Worm (Caenorhabditis elegans) whole organism, mixed stage, embryonic: ENCODE measurements around the gene Y38H6C.24.
"Not testable (repeated sequence)": the region's sequence is repeated elsewhere in the genome, so short reads cannot be mapped to it uniquely, and the experiment has no call there.

Source experiments
- M03D4.4 ChIP-seq: sonication (generic microtip); optimal IDR thresholded peaks from 2 replicates; lab custom pipeline; 2017; ENCODE audit warnings: mild to moderate bottlenecking, missing genetic modification characterization, missing compliant biosample characterization
- bed-3 ChIP-seq: fragments of 200-800 bp; sonication (Bioruptor generic); optimal IDR thresholded peaks from 3 replicates; lab custom pipeline; 2018; ENCODE audit warnings: mild to moderate bottlenecking, missing genetic modification characterization, moderate library complexity, missing compliant biosample characterization
- blmp-1 ChIP-seq: fragments of 150-350 bp; optimal IDR thresholded peaks from 2 replicates; lab custom pipeline; 2014; ENCODE audit warnings: missing biosample characterization, missing genetic modification characterization
- ceh-39 ChIP-seq: fragments of 150-350 bp; optimal IDR thresholded peaks from 2 replicates; lab custom pipeline; 2014; ENCODE audit warnings: missing biosample characterization, missing genetic modification characterization
- ceh-83 ChIP-seq: fragments of 200-800 bp; sonication (Bioruptor generic); optimal IDR thresholded peaks from 2 replicates; lab custom pipeline; 2018; ENCODE audit warnings: mild to moderate bottlenecking, missing genetic modification characterization, missing compliant biosample characterization
- ces-1 ChIP-seq: fragments of 150-350 bp; optimal IDR thresholded peaks from 2 replicates; lab custom pipeline; 2014; ENCODE audit warnings: missing biosample characterization, missing genetic modification reagents, missing genetic modification characterization
- cnd-1 ChIP-seq: fragments of 200-800 bp; sonication (Bioruptor generic); optimal IDR thresholded peaks from 2 replicates; lab custom pipeline; 2018; ENCODE audit warnings: mild to moderate bottlenecking, missing genetic modification characterization, missing compliant biosample characterization
- drap-1 ChIP-seq: fragments of 200-800 bp; sonication (Bioruptor generic); optimal IDR thresholded peaks from 3 replicates; lab custom pipeline; 2018; ENCODE audit warnings: mild to moderate bottlenecking, missing genetic modification characterization, missing compliant biosample characterization
- elt-1 ChIP-seq: sonication (generic microtip); optimal IDR thresholded peaks from 2 replicates; lab custom pipeline; 2017; ENCODE audit warnings: missing genetic modification characterization, mild to moderate bottlenecking, missing compliant biosample characterization, antibody characterized with exemption, moderate library complexity, borderline replicate concordance; ENCODE audit not compliant: insufficient read depth
- flh-1 ChIP-seq: fragments of 200-800 bp; sonication (Bioruptor generic); optimal IDR thresholded peaks from 2 replicates; lab custom pipeline; 2018; ENCODE audit warnings: mild to moderate bottlenecking, missing genetic modification characterization, moderate library complexity, missing compliant biosample characterization
- ham-2 ChIP-seq: fragments of 200-800 bp; sonication (Bioruptor generic); optimal IDR thresholded peaks from 2 replicates; lab custom pipeline; 2018; ENCODE audit warnings: mild to moderate bottlenecking, missing genetic modification characterization, missing compliant biosample characterization
- hlh-1 ChIP-seq: fragments of 150-350 bp; optimal IDR thresholded peaks from 2 replicates; lab custom pipeline; 2014; ENCODE audit warnings: missing biosample characterization, missing genetic modification reagents, missing genetic modification characterization
- lin-13 ChIP-seq: fragments of 150-350 bp; optimal IDR thresholded peaks from 2 replicates; lab custom pipeline; 2014; ENCODE audit warnings: missing biosample characterization, missing genetic modification characterization
- lin-32 ChIP-seq: fragments of 200-800 bp; sonication (Bioruptor generic); optimal IDR thresholded peaks from 2 replicates; lab custom pipeline; 2018; ENCODE audit warnings: mild to moderate bottlenecking, missing genetic modification characterization, missing compliant biosample characterization
- lsy-2 ChIP-seq: fragments of 150-350 bp; optimal IDR thresholded peaks from 2 replicates; lab custom pipeline; 2014; ENCODE audit warnings: missing biosample characterization, missing genetic modification characterization
- mep-1 ChIP-seq: fragments of 150-350 bp; optimal IDR thresholded peaks from 2 replicates; lab custom pipeline; 2017; ENCODE audit warnings: missing biosample characterization, missing genetic modification reagents, missing genetic modification characterization, inconsistent platforms
- mls-2 ChIP-seq: sonication (generic microtip); optimal IDR thresholded peaks from 2 replicates; lab custom pipeline; 2016; ENCODE audit warnings: mild to moderate bottlenecking, missing genetic modification characterization, moderate library complexity, missing compliant biosample characterization
- nhr-12 ChIP-seq: fragments of 150-350 bp; optimal IDR thresholded peaks from 2 replicates; lab custom pipeline; 2014; ENCODE audit warnings: missing biosample characterization, missing genetic modification characterization
- nhr-2 ChIP-seq: fragments of 150-350 bp; optimal IDR thresholded peaks from 2 replicates; lab custom pipeline; 2014; ENCODE audit warnings: missing biosample characterization, missing genetic modification characterization
- nhr-76 ChIP-seq: sonication (generic microtip); optimal IDR thresholded peaks from 2 replicates; lab custom pipeline; 2017; ENCODE audit warnings: missing biosample characterization, missing genetic modification characterization
- pha-4 ChIP-seq: fragments of 150-350 bp; optimal IDR thresholded peaks from 2 replicates; lab custom pipeline; 2018; ENCODE audit warnings: missing biosample characterization, missing genetic modification reagents, missing genetic modification characterization
- sem-2 ChIP-seq: fragments of 200-800 bp; sonication (Bioruptor generic); optimal IDR thresholded peaks from 2 replicates; lab custom pipeline; 2018; ENCODE audit warnings: mild to moderate bottlenecking, missing genetic modification characterization, missing compliant biosample characterization
- snpc-4 ChIP-seq: fragments of 150-350 bp; optimal IDR thresholded peaks from 2 replicates; lab custom pipeline; 2014; ENCODE audit warnings: missing biosample characterization, missing genetic modification characterization
- sptf-1 ChIP-seq: sonication (generic microtip); optimal IDR thresholded peaks from 2 replicates; lab custom pipeline; 2017; ENCODE audit warnings: mild to moderate bottlenecking, missing genetic modification characterization, moderate library complexity, missing compliant biosample characterization
- unc-120 ChIP-seq: sonication (generic microtip); optimal IDR thresholded peaks from 2 replicates; lab custom pipeline; 2017; ENCODE audit warnings: missing genetic modification characterization, missing compliant biosample characterization; ENCODE audit not compliant: poor library complexity, severe bottlenecking
- unc-39 ChIP-seq: fragments of 150-350 bp; optimal IDR thresholded peaks from 2 replicates; lab custom pipeline; 2014; ENCODE audit warnings: missing biosample characterization, missing genetic modification characterization
- unc-62 ChIP-seq: fragments of 150-350 bp; optimal IDR thresholded peaks from 2 replicates; lab custom pipeline; 2014; ENCODE audit warnings: missing biosample characterization, missing genetic modification reagents, missing genetic modification characterization
- zip-8 ChIP-seq: fragments of 150-350 bp; optimal IDR thresholded peaks from 2 replicates; lab custom pipeline; 2014; ENCODE audit warnings: missing biosample characterization, missing genetic modification characterization
- ztf-11 ChIP-seq: fragments of 150-350 bp; optimal IDR thresholded peaks from 2 replicates; lab custom pipeline; 2014; ENCODE audit warnings: missing biosample characterization, missing genetic modification characterization

Gene Y38H6C.24

DNA sequence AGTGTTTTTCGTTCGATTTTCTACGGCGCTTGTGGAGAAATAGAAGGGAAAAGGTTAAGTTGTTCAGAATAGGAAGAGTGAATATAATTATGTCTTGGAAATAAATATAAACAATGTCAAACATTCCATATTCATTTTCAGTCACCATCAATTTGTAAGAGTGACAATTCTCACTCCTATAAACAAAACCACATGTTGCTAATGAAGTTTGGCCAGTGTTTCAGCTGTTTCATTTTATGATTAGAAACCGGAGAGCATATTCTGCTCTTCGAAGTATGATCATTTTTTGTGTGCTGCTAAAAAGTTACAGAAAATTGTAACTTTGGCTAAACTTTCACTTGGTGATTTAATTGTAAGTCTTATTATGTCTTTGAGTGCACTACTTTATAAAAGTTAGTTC lies 28.9 kb downstream of the Y38H6C.24 start, which contains the start of gene Y38H6C.21:
Gene Y38H6C.21 (minus strand): TSS at position 148 of the 400 bp plus-strand sequence.
- TF ChIP-seq sem-2 (GFP tag; lab: Kevin White, UChicago) = no peak
- no peak for TF ChIP-seq snpc-4 (tag; lab: Kevin White, UChicago)
- no peak for TF ChIP-seq elt-1 (tag; lab: Kevin White, UChicago)
- no peak for TF ChIP-seq cnd-1 (tag; lab: Kevin White, UChicago)
- TF ChIP-seq blmp-1 (tag; lab: Kevin White, UChicago) = no peak

DNA sequence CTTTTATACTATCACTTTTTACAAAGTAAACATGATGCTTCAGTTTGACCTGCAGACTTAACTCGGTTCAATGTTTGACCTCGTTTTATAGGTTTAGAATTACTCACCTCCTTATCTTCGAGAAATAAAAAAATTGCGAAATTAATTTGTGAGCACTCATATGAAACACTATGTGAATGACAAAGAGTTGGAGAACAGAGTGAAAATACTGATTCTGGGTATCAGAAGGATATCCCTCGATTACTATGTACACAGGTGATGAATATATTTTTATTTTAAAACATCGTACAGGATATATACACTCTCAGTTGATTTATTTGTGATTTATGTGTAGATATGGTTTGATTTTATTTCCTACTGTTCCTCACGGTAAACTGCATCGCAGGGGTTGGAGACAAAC lies 30.0 kb downstream of the Y38H6C.24 start, which contains the start of gene Y38H6C.23:
Gene Y38H6C.23 (minus strand): TSS at position 101 of the 400 bp plus-strand sequence.
- TF ChIP-seq snpc-4 (tag; lab: Kevin White, UChicago) (no peak), ceh-83 (GFP tag; lab: Kevin White, UChicago) (no peak), ztf-11 (tag; lab: Kevin White, UChicago) (no peak), zip-8 (tag; lab: Kevin White, UChicago) (no peak), unc-120 (tag; lab: Kevin White, UChicago) (no peak), unc-39 (tag; lab: Kevin White, UChicago) (no peak), drap-1 (GFP tag; lab: Kevin White, UChicago) (no peak), blmp-1 (tag; lab: Kevin White, UChicago) (no peak), mls-2 (tag; lab: Kevin White, UChicago) (no peak), ceh-39 (tag; lab: Kevin White, UChicago) (no peak), flh-1 (GFP tag; lab: Kevin White, UChicago) (no peak), nhr-12 (tag; lab: Kevin White, UChicago) (no peak), lin-32 (GFP tag; lab: Kevin White, UChicago) (no peak), lin-13 (tag; lab: Kevin White, UChicago) (no peak), M03D4.4 (tag; lab: Kevin White, UChicago) (no peak), cnd-1 (tag; lab: Kevin White, UChicago) (no peak)
- TF ChIP-seq, all 35 proteins: peak for 0

DNA sequence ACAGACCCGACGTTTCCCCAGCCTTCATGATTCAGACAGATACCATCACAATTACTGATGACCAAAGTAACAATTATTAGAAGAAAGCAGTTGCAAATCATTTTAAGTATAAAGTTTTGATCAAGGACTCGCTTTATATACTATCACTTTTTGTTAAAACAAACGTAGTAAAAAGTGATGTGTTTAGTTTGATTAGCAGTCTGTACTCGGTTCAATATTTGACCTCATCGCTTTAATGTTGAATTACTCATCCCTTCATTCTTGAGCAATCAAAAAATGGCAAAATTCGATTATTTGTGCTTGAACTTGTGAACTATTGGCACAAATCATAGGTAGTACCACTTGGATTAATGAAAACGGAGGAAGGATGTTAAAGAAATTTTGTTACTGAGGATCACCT lies 32.0 kb downstream of the Y38H6C.24 start, which contains the start of gene abf-4:
Gene abf-4 (minus strand): TSS at position 101 of the 400 bp plus-strand sequence.
- TF ChIP-seq bed-3 (GFP tag; lab: Kevin White, UChicago) = no peak
- TF ChIP-seq sptf-1 = no peak
- no peak for TF ChIP-seq ham-2
- no peak for TF ChIP-seq pha-4
- no peak for TF ChIP-seq nhr-12 (tag; lab: Kevin White, UChicago)
- TF ChIP-seq ceh-39 (tag; lab: Kevin White, UChicago) = no peak
- no peak for TF ChIP-seq ces-1 (GFP tag; lab: Kevin White, UChicago)
- TF ChIP-seq mep-1 (tag; lab: Kevin White, UChicago) = no peak

DNA sequence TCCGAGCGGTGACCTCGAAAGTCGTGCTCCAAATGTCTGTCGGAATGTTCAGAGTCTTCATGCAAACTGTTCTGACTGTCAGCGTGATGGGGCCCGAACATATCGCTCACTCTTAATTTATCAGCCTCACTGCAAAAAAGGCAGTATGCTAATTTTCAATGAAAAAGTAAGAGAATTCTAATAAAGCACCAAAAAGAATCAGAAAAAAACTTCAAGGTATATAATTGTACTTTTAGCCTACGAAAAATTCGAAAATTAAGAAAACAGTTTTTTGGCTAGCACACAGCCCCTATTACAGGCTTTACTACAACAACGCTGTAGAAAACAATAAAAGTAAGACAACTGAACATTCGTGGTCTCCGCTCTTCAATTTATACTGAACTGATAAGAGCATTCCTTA lies 35.6 kb downstream of the Y38H6C.24 start, which contains the start of gene F26F2.1:
Gene F26F2.1 (minus strand): TSS at position 101 of the 400 bp plus-strand sequence.
- TF ChIP-seq lsy-2 (tag; lab: Kevin White, UChicago) = no peak
- no peak for TF ChIP-seq cnd-1 (tag; lab: Kevin White, UChicago)
- TF ChIP-seq nhr-12 (tag; lab: Kevin White, UChicago) = no peak
- no peak for TF ChIP-seq blmp-1 (tag; lab: Kevin White, UChicago)
- no peak for TF ChIP-seq flh-1 (GFP tag; lab: Kevin White, UChicago)
- TF ChIP-seq drap-1 (GFP tag; lab: Kevin White, UChicago) = no peak
- no peak for TF ChIP-seq ztf-11 (tag; lab: Kevin White, UChicago)
- TF ChIP-seq snpc-4 (tag; lab: Kevin White, UChicago) = no peak
- TF ChIP-seq nhr-2 = no peak
- TF ChIP-seq nhr-76 (tag; lab: Kevin White, UChicago) = no peak
- no peak for TF ChIP-seq unc-62 (GFP tag; lab: Kevin White, UChicago)
- no peak for TF ChIP-seq hlh-1 (tag; lab: Kevin White, UChicago)

DNA sequence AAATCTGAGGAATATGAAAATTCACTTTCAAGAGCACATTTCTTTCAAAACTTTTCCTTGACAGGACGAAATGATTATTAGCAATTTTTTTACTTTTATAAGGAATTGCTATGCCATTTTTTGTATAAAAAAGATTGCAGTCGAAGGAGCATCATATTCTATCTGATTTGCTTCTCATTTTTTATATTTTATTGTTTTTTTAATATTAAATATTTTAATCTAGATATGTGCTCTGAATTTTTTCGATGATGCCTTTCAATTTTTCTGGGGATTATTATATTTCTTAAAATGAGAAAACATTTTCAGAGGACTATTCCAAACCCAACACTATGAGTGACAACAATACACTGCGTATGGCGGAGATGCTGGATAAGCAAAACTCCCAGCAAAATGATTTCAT lies 37.8 kb downstream of the Y38H6C.24 start, which contains the start of gene F26F2.13:
Gene F26F2.13 (plus strand): TSS at position 301 of the 400 bp plus-strand sequence.
- TF ChIP-seq ces-1 (GFP tag; lab: Kevin White, UChicago); M03D4.4 (tag; lab: Kevin White, UChicago); blmp-1 (tag; lab: Kevin White, UChicago): not testable (repeated sequence)
